Fruit fly (Drosophila melanogaster) whole organism, prepupa: Measurements from ENCODE around the gene Cyp4d21.

ENCODE experiments used
- Blimp-1 ChIP-seq: fragments of 200-800 bp; sonication (Bioruptor generic); optimal IDR thresholded peaks from 3 replicates; lab custom pipeline; 2017; ENCODE audit warnings: missing biosample characterization, missing genetic modification characterization, mild to moderate bottlenecking, moderate library complexity, missing genetic modification reagents
- CG10631 ChIP-seq: fragments of 200-800 bp; sonication (Bioruptor generic); optimal IDR thresholded peaks from 2 replicates; lab custom pipeline; 2016; ENCODE audit warnings: missing biosample characterization, missing genetic modification characterization
- CG10669 ChIP-seq: fragments of 200-800 bp; sonication (Bioruptor generic); optimal IDR thresholded peaks from 3 replicates; lab custom pipeline; 2018; ENCODE audit warnings: missing biosample characterization, mild to moderate bottlenecking, missing genetic modification characterization, moderate library complexity
- CG11294 ChIP-seq: fragments of 200-800 bp; sonication (Bioruptor generic); IDR thresholded peaks from 2 replicates; pipeline ENCODE4 v1.3.6; 2022; ENCODE audit warnings: missing biosample characterization, missing genetic modification characterization
- CG11902 ChIP-seq: fragments of 200-800 bp; sonication (Bioruptor generic); optimal IDR thresholded peaks from 3 replicates; lab custom pipeline; 2016; ENCODE audit warnings: missing biosample characterization, missing genetic modification characterization
- CG1621 ChIP-seq: fragments of 200-800 bp; sonication (Bioruptor generic); optimal IDR thresholded peaks from 3 replicates; lab custom pipeline; 2018; ENCODE audit warnings: missing biosample characterization, mild to moderate bottlenecking, missing genetic modification characterization
- CG16779 ChIP-seq: fragments of 200-800 bp; sonication (Bioruptor generic); optimal IDR thresholded peaks from 3 replicates; lab custom pipeline; 2017; ENCODE audit warnings: missing biosample characterization, mild to moderate bottlenecking, missing genetic modification characterization
- CG3032 ChIP-seq: fragments of 200-800 bp; optimal IDR thresholded peaks from 2 replicates; lab custom pipeline; 2019; ENCODE audit warnings: missing biosample characterization, mild to moderate bottlenecking, missing genetic modification characterization, moderate library complexity
- CG31627 ChIP-seq: fragments of 200-800 bp; sonication (Bioruptor generic); optimal IDR thresholded peaks from 3 replicates; lab custom pipeline; 2016; ENCODE audit warnings: missing biosample characterization, missing genetic modification characterization
- CG32006 ChIP-seq: fragments of 200-800 bp; sonication (Bioruptor generic); optimal IDR thresholded peaks from 3 replicates; lab custom pipeline; 2017; ENCODE audit warnings: missing biosample characterization, mild to moderate bottlenecking, missing genetic modification characterization
- CG34406 ChIP-seq: fragments of 200-800 bp; sonication (Bioruptor generic); optimal IDR thresholded peaks from 3 replicates; lab custom pipeline; 2016; ENCODE audit warnings: missing biosample characterization, missing genetic modification characterization
- CG3919 ChIP-seq: fragments of 200-800 bp; sonication (Bioruptor generic); optimal IDR thresholded peaks from 3 replicates; lab custom pipeline; 2016; ENCODE audit warnings: missing biosample characterization, missing genetic modification characterization
- CG4318 ChIP-seq: fragments of 200-800 bp; sonication (Bioruptor generic); optimal IDR thresholded peaks from 3 replicates; lab custom pipeline; 2017; ENCODE audit warnings: missing biosample characterization, mild to moderate bottlenecking, missing genetic modification characterization
- CG6163 ChIP-seq: fragments of 200-800 bp; sonication (Bioruptor generic); IDR thresholded peaks from 3 replicates; pipeline ENCODE4 v1.3.6; 2022; ENCODE audit warnings: missing biosample characterization, missing genetic modification characterization
- CG6276 ChIP-seq: fragments of 200-800 bp; sonication (Bioruptor generic); optimal IDR thresholded peaks from 2 replicates; lab custom pipeline; 2017; ENCODE audit warnings: missing biosample characterization, mild to moderate bottlenecking, missing genetic modification characterization
- CG6792 ChIP-seq: fragments of 200-800 bp; sonication (Bioruptor generic); optimal IDR thresholded peaks from 3 replicates; lab custom pipeline; 2016; ENCODE audit warnings: missing biosample characterization, missing genetic modification characterization
- CG6808 ChIP-seq: fragments of 200-800 bp; sonication (Bioruptor generic); optimal IDR thresholded peaks from 3 replicates; lab custom pipeline; 2017; ENCODE audit warnings: missing biosample characterization, missing genetic modification characterization, mild to moderate bottlenecking, moderate library complexity, missing genetic modification reagents
- CG6854 ChIP-seq: fragments of 200-800 bp; sonication (Bioruptor generic); optimal IDR thresholded peaks from 2 replicates; lab custom pipeline; 2017; ENCODE audit warnings: missing biosample characterization, mild to moderate bottlenecking, missing genetic modification characterization
- CG7368 ChIP-seq: fragments of 200-800 bp; sonication (Bioruptor generic); optimal IDR thresholded peaks from 3 replicates; lab custom pipeline; 2016; ENCODE audit warnings: missing biosample characterization, missing genetic modification characterization
- CG8119 ChIP-seq: fragments of 200-800 bp; sonication (Bioruptor generic); IDR thresholded peaks from 3 replicates; pipeline ENCODE4 v1.3.6; 2022; ENCODE audit warnings: missing biosample characterization, missing genetic modification characterization
- CG8319 ChIP-seq: fragments of 200-800 bp; sonication (Bioruptor generic); optimal IDR thresholded peaks from 3 replicates; lab custom pipeline; 2016; ENCODE audit warnings: missing biosample characterization, missing genetic modification characterization
- CG8632 ChIP-seq: fragments of 200-800 bp; sonication (Bioruptor generic); optimal IDR thresholded peaks from 3 replicates; lab custom pipeline; 2016; ENCODE audit warnings: missing biosample characterization, missing genetic modification characterization
- CG9139 ChIP-seq: fragments of 200-800 bp; sonication (Bioruptor generic); optimal IDR thresholded peaks from 3 replicates; lab custom pipeline; 2017; ENCODE audit warnings: missing biosample characterization, mild to moderate bottlenecking, missing genetic modification characterization
- Eip78C ChIP-seq: fragments of 200-800 bp; sonication (Bioruptor generic); peaks from one replicate; lab custom pipeline; 2016; ENCODE audit warnings: missing biosample characterization, missing genetic modification characterization
- Eip93F ChIP-seq: fragments of 200-800 bp; sonication (Bioruptor generic); optimal IDR thresholded peaks from 2 replicates; lab custom pipeline; 2016; ENCODE audit warnings: missing biosample characterization, mild to moderate bottlenecking, missing genetic modification characterization
- Ets21C ChIP-seq: fragments of 200-800 bp; sonication (Bioruptor generic); optimal IDR thresholded peaks from 3 replicates; lab custom pipeline; 2016; ENCODE audit warnings: missing biosample characterization, missing genetic modification characterization
- Ets96B ChIP-seq: fragments of 200-800 bp; optimal IDR thresholded peaks from 2 replicates; lab custom pipeline; 2019; ENCODE audit warnings: missing biosample characterization, mild to moderate bottlenecking, missing genetic modification characterization, moderate library complexity
- Gug ChIP-seq: fragments of 200-800 bp; sonication (Bioruptor generic); IDR thresholded peaks from 2 replicates; pipeline ENCODE4 v1.3.6; 2022; ENCODE audit warnings: missing biosample characterization, missing genetic modification characterization
- Hr38 ChIP-seq: sonication (Bioruptor generic); optimal IDR thresholded peaks from 2 replicates; lab custom pipeline; 2016; ENCODE audit warnings: missing biosample characterization, missing genetic modification characterization
- Hr39 ChIP-seq: fragments of 200-800 bp; sonication (Bioruptor generic); optimal IDR thresholded peaks from 2 replicates; lab custom pipeline; 2016; ENCODE audit warnings: missing biosample characterization, missing genetic modification characterization
- Hr4 ChIP-seq: fragments of 200-800 bp; sonication (Bioruptor generic); optimal IDR thresholded peaks from 3 replicates; lab custom pipeline; 2016; ENCODE audit warnings: missing biosample characterization, missing genetic modification characterization
- Lpt ChIP-seq: fragments of 200-800 bp; sonication (Bioruptor generic); optimal IDR thresholded peaks from 3 replicates; lab custom pipeline; 2016; ENCODE audit warnings: missing biosample characterization, missing genetic modification characterization
- Met ChIP-seq: fragments of 200-800 bp; sonication (Bioruptor generic); optimal IDR thresholded peaks from 3 replicates; lab custom pipeline; 2016; ENCODE audit warnings: missing biosample characterization, missing genetic modification characterization
- Smox ChIP-seq: fragments of 200-800 bp; sonication (Bioruptor generic); optimal IDR thresholded peaks from 3 replicates; lab custom pipeline; 2016; ENCODE audit warnings: missing biosample characterization, missing genetic modification characterization
- Sox102F ChIP-seq: fragments of 200-800 bp; sonication (Bioruptor generic); optimal IDR thresholded peaks from 2 replicates; lab custom pipeline; 2016; ENCODE audit warnings: missing biosample characterization, mild to moderate bottlenecking, missing genetic modification characterization
- Sox14 ChIP-seq: fragments of 200-800 bp; sonication (Bioruptor generic); optimal IDR thresholded peaks from 3 replicates; lab custom pipeline; 2016; ENCODE audit warnings: missing biosample characterization, missing genetic modification characterization
- achi ChIP-seq: fragments of 200-800 bp; sonication (Bioruptor generic); optimal IDR thresholded peaks from 3 replicates; lab custom pipeline; 2016; ENCODE audit warnings: missing biosample characterization, missing genetic modification characterization
- cyc ChIP-seq: fragments of 200-800 bp; sonication (Bioruptor generic); optimal IDR thresholded peaks from 3 replicates; lab custom pipeline; 2016; ENCODE audit warnings: missing biosample characterization, missing genetic modification characterization
- dac ChIP-seq: fragments of 200-800 bp; sonication (Bioruptor generic); optimal IDR thresholded peaks from 2 replicates; lab custom pipeline; 2017; ENCODE audit warnings: missing biosample characterization, mild to moderate bottlenecking, missing genetic modification characterization
- dsx ChIP-seq: fragments of 200-800 bp; optimal IDR thresholded peaks from 3 replicates; lab custom pipeline; 2019; ENCODE audit warnings: missing biosample characterization, mild to moderate bottlenecking, missing genetic modification characterization, moderate library complexity; ENCODE audit not compliant: poor library complexity, severe bottlenecking
- eg ChIP-seq: fragments of 200-800 bp; sonication (Bioruptor generic); IDR thresholded peaks from 3 replicates; pipeline ENCODE4 v1.3.6; 2022; ENCODE audit warnings: missing biosample characterization, missing genetic modification characterization
- esn ChIP-seq: fragments of 200-800 bp; sonication (Bioruptor generic); optimal IDR thresholded peaks from 2 replicates; lab custom pipeline; 2016; ENCODE audit warnings: missing biosample characterization, mild to moderate bottlenecking, missing genetic modification characterization, moderate library complexity
- fd59A ChIP-seq: fragments of 200-800 bp; sonication (Bioruptor generic); optimal IDR thresholded peaks from 2 replicates; lab custom pipeline; 2017; ENCODE audit warnings: missing biosample characterization, mild to moderate bottlenecking, missing genetic modification characterization, missing genetic modification reagents
- fd85E ChIP-seq: fragments of 200-800 bp; sonication (Bioruptor generic); optimal IDR thresholded peaks from 3 replicates; lab custom pipeline; 2016; ENCODE audit warnings: missing biosample characterization, missing genetic modification characterization
- fkh ChIP-seq: fragments of 200-800 bp; sonication (Bioruptor generic); optimal IDR thresholded peaks from 3 replicates; lab custom pipeline; 2017; ENCODE audit warnings: missing biosample characterization, mild to moderate bottlenecking, missing genetic modification characterization, moderate library complexity
- lz ChIP-seq: fragments of 200-800 bp; sonication (Bioruptor generic); optimal IDR thresholded peaks from 3 replicates; lab custom pipeline; 2016; ENCODE audit warnings: missing biosample characterization, missing genetic modification characterization
- net ChIP-seq: fragments of 200-800 bp; sonication (Bioruptor generic); optimal IDR thresholded peaks from 3 replicates; lab custom pipeline; 2016; ENCODE audit warnings: missing biosample characterization, missing genetic modification characterization
- pdm3 ChIP-seq: fragments of 200-800 bp; sonication (Bioruptor generic); optimal IDR thresholded peaks from 3 replicates; lab custom pipeline; 2016; ENCODE audit warnings: missing biosample characterization, missing genetic modification characterization
- spab ChIP-seq: fragments of 200-800 bp; sonication (Bioruptor generic); optimal IDR thresholded peaks from 2 replicates; lab custom pipeline; 2017; ENCODE audit warnings: missing biosample characterization, mild to moderate bottlenecking, missing genetic modification characterization, missing genetic modification reagents
- ss ChIP-seq, 2 experiments: fragments of 200-800 bp; sonication (Bioruptor generic); optimal IDR thresholded peaks; 2 replicates in 1 of 2; 3 replicates in 1 of 2; lab custom pipeline; 2017 to 2018; ENCODE audit warnings: mild to moderate bottlenecking in 2 of 2, missing biosample characterization in 2 of 2, missing genetic modification characterization in 2 of 2, moderate library complexity in 1 of 2
- svp ChIP-seq: fragments of 200-800 bp; sonication (Bioruptor generic); peaks from one replicate; lab custom pipeline; 2016; ENCODE audit warnings: missing biosample characterization, missing genetic modification characterization
- topi ChIP-seq: fragments of 200-800 bp; sonication (Bioruptor generic); optimal IDR thresholded peaks from 3 replicates; lab custom pipeline; 2016; ENCODE audit warnings: missing biosample characterization, missing genetic modification characterization

Cyp4d21 gene

dm6 chr2L:7580676-7581253 lies 24.6 kb upstream of the Cyp4d21 start:
- TF ChIP-seq Sox14 (GFP tag; lab: Kevin White, UChicago) (no peak), Met (GFP tag; lab: Kevin White, UChicago) (no peak), CG1621 (no peak), ss (GFP tag; optimal IDR thresholded peaks at IDR 0.05; lab: Kevin White, UChicago) (peak in 1 of 2 experiments; percentile 42), achi (GFP tag; lab: Kevin White, UChicago) (peak; percentile 18), CG34406 (GFP tag; lab: Kevin White, UChicago) (no peak), fd59A (GFP tag; lab: Kevin White, UChicago) (no peak), Hr39 (GFP tag; lab: Kevin White, UChicago) (no peak), pdm3 (GFP tag; lab: Kevin White, UChicago) (no peak), CG6163 (GFP tag; lab: Robert Waterston, UW) (no peak), Hr38 (GFP tag; lab: Kevin White, UChicago) (no peak), net (GFP tag; lab: Kevin White, UChicago) (no peak), CG3032 (peak; percentile 4), Gug (peak; percentile 34; the same call in 1 of the 2 replicates), CG8119 (no peak; the same call in 2 of the 3 replicates), dsx (GFP tag; lab: Kevin White, UChicago) (no peak), Blimp-1 (GFP tag; lab: Kevin White, UChicago) (no peak), CG9139 (GFP tag; lab: Kevin White, UChicago) (no peak), CG11294 (GFP tag; lab: Robert Waterston, UW) (no peak), CG6276 (peak; percentile 1), topi (GFP tag; lab: Kevin White, UChicago) (no peak), CG7368 (GFP tag; lab: Kevin White, UChicago) (no peak), fd85E (GFP tag; lab: Kevin White, UChicago) (no peak), Sox102F (GFP tag; lab: Kevin White, UChicago) (no peak), CG10631 (GFP tag; lab: Kevin White, UChicago) (no peak), Ets21C (GFP tag; lab: Kevin White, UChicago) (no peak), CG16779 (tag; lab: Kevin White, UChicago) (no peak), Hr4 (GFP tag; lab: Kevin White, UChicago) (no peak), esn (no peak), fkh (GFP tag; lab: Kevin White, UChicago) (no peak), cyc (GFP tag; lab: Kevin White, UChicago) (no peak), lz (GFP tag; lab: Kevin White, UChicago) (no peak), svp (GFP tag; lab: Kevin White, UChicago) (peak; percentile 45), spab (GFP tag; lab: Kevin White, UChicago) (no peak), CG10669 (GFP tag; lab: Kevin White, UChicago) (no peak), Eip78C (peak; percentile 56), CG6808 (no peak), CG6854 (GFP tag; lab: Kevin White, UChicago) (no peak), CG31627 (GFP tag; lab: Kevin White, UChicago) (no peak), CG32006 (GFP tag; lab: Kevin White, UChicago) (no peak), CG8319 (GFP tag; lab: Kevin White, UChicago) (no peak), CG4318 (GFP tag; lab: Kevin White, UChicago) (no peak), dac (GFP tag; lab: Kevin White, UChicago) (no peak), Eip93F (GFP tag; lab: Kevin White, UChicago) (no peak), CG6792 (GFP tag; lab: Kevin White, UChicago) (no peak), Ets96B (tag; lab: Kevin White, UChicago) (peak; percentile 37), eg (GFP tag; lab: Robert Waterston, UW) (0 out of 3 replicates have a peak, but pooled peaks have one; percentile 27), CG3919 (GFP tag; lab: Kevin White, UChicago) (no peak), CG8632 (GFP tag; lab: Kevin White, UChicago) (no peak), Smox (GFP tag; lab: Kevin White, UChicago) (no peak), CG11902 (GFP tag; lab: Kevin White, UChicago) (no peak), Lpt (GFP tag; lab: Kevin White, UChicago) (no peak)
